Worm (Caenorhabditis elegans) whole organism, L3 larva: ENCODE results near the gene C34D10.1.

Experiments used
- ZK546.5 ChIP-seq: sonication (generic microtip); optimal IDR thresholded peaks from 2 replicates; lab custom pipeline; 2017; ENCODE audit warnings: missing biosample characterization, missing genetic modification characterization
- aly-2 ChIP-seq: fragments of 150-350 bp; optimal IDR thresholded peaks from 2 replicates; lab custom pipeline; 2014; ENCODE audit warnings: missing biosample characterization, missing genetic modification characterization
- ama-1 ChIP-seq: fragments of 150-350 bp; optimal IDR thresholded peaks from 2 replicates; lab custom pipeline; 2018
- ceh-28 ChIP-seq: fragments of 150-350 bp; optimal IDR thresholded peaks from 2 replicates; lab custom pipeline; 2014; ENCODE audit warnings: missing biosample characterization, missing genetic modification reagents, missing genetic modification characterization
- ceh-82 ChIP-seq: fragments of 150-350 bp; optimal IDR thresholded peaks from 2 replicates; lab custom pipeline; 2014; ENCODE audit warnings: missing biosample characterization, missing genetic modification characterization
- daf-12 ChIP-seq: fragments of 150-350 bp; optimal IDR thresholded peaks from 2 replicates; lab custom pipeline; 2014; ENCODE audit warnings: missing biosample characterization, missing genetic modification reagents, missing genetic modification characterization
- egl-27 ChIP-seq: sonication (generic microtip); optimal IDR thresholded peaks from 4 replicates; lab custom pipeline; 2017; ENCODE audit warnings: missing biosample characterization, missing genetic modification reagents, missing genetic modification characterization
- egl-5 ChIP-seq: fragments of 150-350 bp; optimal IDR thresholded peaks from 2 replicates; lab custom pipeline; 2017; ENCODE audit warnings: missing biosample characterization, missing genetic modification reagents, missing genetic modification characterization, inconsistent platforms
- elt-2 ChIP-seq: sonication (generic microtip); optimal IDR thresholded peaks from 2 replicates; lab custom pipeline; 2016; ENCODE audit warnings: missing genetic modification reagents, mild to moderate bottlenecking, missing genetic modification characterization, missing compliant biosample characterization
- eor-1 ChIP-seq, 2 experiments: fragments of 150-350 bp; optimal IDR thresholded peaks; 2 replicates each; lab custom pipeline; 2014 to 2018; ENCODE audit warnings: missing biosample characterization in 2 of 2, missing genetic modification characterization in 2 of 2
- fkh-10 ChIP-seq: sonication (generic microtip); optimal IDR thresholded peaks from 2 replicates; lab custom pipeline; 2017; ENCODE audit warnings: missing biosample characterization, missing genetic modification reagents, missing genetic modification characterization
- fkh-2 ChIP-seq: fragments of 150-350 bp; optimal IDR thresholded peaks from 2 replicates; lab custom pipeline; 2014; ENCODE audit warnings: missing biosample characterization, missing genetic modification reagents, missing genetic modification characterization
- hmg-11 ChIP-seq: sonication (generic microtip); optimal IDR thresholded peaks from 2 replicates; lab custom pipeline; 2016; ENCODE audit warnings: missing genetic modification characterization, missing compliant biosample characterization
- jun-1 ChIP-seq: fragments of 150-350 bp; optimal IDR thresholded peaks from 2 replicates; lab custom pipeline; 2014; ENCODE audit warnings: missing biosample characterization, missing genetic modification reagents, missing genetic modification characterization
- lin-15B ChIP-seq: fragments of 150-350 bp; optimal IDR thresholded peaks from 2 replicates; lab custom pipeline; 2014; ENCODE audit warnings: missing biosample characterization, missing genetic modification characterization
- lin-39 ChIP-seq: fragments of 150-350 bp; optimal IDR thresholded peaks from 2 replicates; lab custom pipeline; 2018; ENCODE audit warnings: missing biosample characterization, missing genetic modification reagents, missing genetic modification characterization
- lsy-12 ChIP-seq: sonication (generic microtip); optimal IDR thresholded peaks from 2 replicates; lab custom pipeline; 2016; ENCODE audit warnings: mild to moderate bottlenecking, missing genetic modification characterization, missing compliant biosample characterization
- mml-1 ChIP-seq: fragments of 150-350 bp; sonication (generic microtip); optimal IDR thresholded peaks from 3 replicates; lab custom pipeline; 2014; ENCODE audit warnings: missing biosample characterization, missing genetic modification characterization
- nfya-1 ChIP-seq: sonication (generic microtip); optimal IDR thresholded peaks from 2 replicates; lab custom pipeline; 2017; ENCODE audit warnings: missing genetic modification characterization, mild to moderate bottlenecking, missing compliant biosample characterization, antibody characterized with exemption, moderate library complexity; ENCODE audit not compliant: insufficient read depth
- nhr-11 ChIP-seq: fragments of 150-350 bp; optimal IDR thresholded peaks from 2 replicates; lab custom pipeline; 2014; ENCODE audit warnings: missing biosample characterization, missing genetic modification characterization
- nhr-12 ChIP-seq: fragments of 150-350 bp; optimal IDR thresholded peaks from 2 replicates; lab custom pipeline; 2014; ENCODE audit warnings: missing biosample characterization, missing genetic modification characterization
- nhr-23 ChIP-seq: fragments of 150-350 bp; optimal IDR thresholded peaks from 2 replicates; lab custom pipeline; 2014; ENCODE audit warnings: missing biosample characterization, missing genetic modification reagents, missing genetic modification characterization
- nhr-237 ChIP-seq: fragments of 150-350 bp; optimal IDR thresholded peaks from 2 replicates; lab custom pipeline; 2014; ENCODE audit warnings: missing biosample characterization, missing genetic modification characterization
- nhr-25 ChIP-seq: sonication (generic microtip); optimal IDR thresholded peaks from 2 replicates; lab custom pipeline; 2017; ENCODE audit warnings: missing biosample characterization, missing genetic modification characterization
- nhr-67 ChIP-seq: fragments of 150-350 bp; optimal IDR thresholded peaks from 2 replicates; lab custom pipeline; 2014; ENCODE audit warnings: missing biosample characterization, missing genetic modification characterization
- nhr-77 ChIP-seq: fragments of 150-350 bp; optimal IDR thresholded peaks from 2 replicates; lab custom pipeline; 2014; ENCODE audit warnings: missing biosample characterization, missing genetic modification characterization
- pha-4 ChIP-seq: fragments of 150-350 bp; optimal IDR thresholded peaks from 2 replicates; lab custom pipeline; 2014; ENCODE audit warnings: missing biosample characterization, missing genetic modification reagents, missing genetic modification characterization
- pqm-1 ChIP-seq: fragments of 150-350 bp; optimal IDR thresholded peaks from 2 replicates; lab custom pipeline; 2017; ENCODE audit warnings: missing biosample characterization, missing genetic modification characterization, inconsistent platforms
- sea-2 ChIP-seq: fragments of 150-350 bp; sonication (generic microtip); optimal IDR thresholded peaks from 4 replicates; lab custom pipeline; 2014; ENCODE audit warnings: missing biosample characterization, missing genetic modification reagents, missing genetic modification characterization
- skn-1 ChIP-seq: fragments of 150-350 bp; optimal IDR thresholded peaks from 2 replicates; lab custom pipeline; 2014; ENCODE audit warnings: missing biosample characterization, missing genetic modification characterization
- unc-39 ChIP-seq: sonication (generic microtip); optimal IDR thresholded peaks from 4 replicates; lab custom pipeline; 2017; ENCODE audit warnings: missing biosample characterization, missing genetic modification characterization
- ztf-11 ChIP-seq: fragments of 150-350 bp; optimal IDR thresholded peaks from 2 replicates; lab custom pipeline; 2014; ENCODE audit warnings: missing biosample characterization, missing genetic modification characterization
- ztf-4 ChIP-seq: fragments of 150-350 bp; optimal IDR thresholded peaks from 2 replicates; lab custom pipeline; 2014; ENCODE audit warnings: missing biosample characterization, missing genetic modification characterization

C34D10.1 gene

DNA sequence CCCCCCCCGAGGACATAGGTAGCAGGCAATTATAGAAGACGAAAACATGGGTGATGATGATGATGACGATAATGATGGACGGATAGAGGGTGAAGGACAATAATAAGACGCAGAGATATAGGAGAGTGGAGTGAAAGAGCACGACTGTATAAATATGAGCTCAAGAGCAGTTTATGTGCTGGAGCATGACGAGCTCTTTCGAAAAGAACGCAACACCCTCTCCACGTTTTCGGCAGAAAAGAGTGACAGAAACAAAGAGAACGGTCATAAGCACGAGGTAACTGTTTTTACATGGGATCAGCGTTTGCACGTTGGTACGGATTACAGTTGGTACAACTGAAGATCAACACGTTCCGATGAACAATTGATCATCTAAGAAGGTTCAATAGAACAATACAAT is 30.3 kb upstream of the C34D10.1 start:
- TF ChIP-seq ceh-28 (tag; lab: Kevin White, UChicago) (no peak), egl-5 (tag; lab: Kevin White, UChicago) (no peak), ama-1 (lab: Kevin White, UChicago) (no peak), nhr-23 (tag; lab: Kevin White, UChicago) (no peak), mml-1 (tag; lab: Kevin White, UChicago) (no peak), ceh-82 (no peak), nhr-12 (no peak), skn-1 (no peak)

DNA sequence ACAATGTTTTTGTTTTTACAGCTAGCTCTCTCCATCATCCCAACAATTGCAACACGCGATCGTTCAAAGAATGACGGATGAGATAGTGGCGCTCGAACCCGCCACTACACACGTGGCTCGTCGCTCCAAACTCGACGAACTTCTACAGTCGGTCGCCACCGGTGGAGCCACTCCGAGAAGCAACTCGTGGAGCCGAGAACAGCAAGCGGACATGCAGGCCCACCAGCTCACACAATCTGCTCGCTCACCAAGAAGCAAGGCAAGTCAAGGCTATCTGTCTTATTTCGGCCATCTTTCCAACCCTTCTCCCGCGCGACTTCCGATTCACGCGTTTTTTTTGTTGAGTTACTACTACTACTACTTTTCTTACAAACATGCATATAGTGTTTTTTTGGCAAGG is 25.6 kb upstream of the C34D10.1 start, which contains the start of the genes F45E1.1 and F45E1.2:
Gene F45E1.1 (plus strand): TSS at position 20 of the 400 bp plus-strand sequence.
Gene F45E1.2 (plus strand): TSS at position 71 of the 400 bp plus-strand sequence.
- no peak for TF ChIP-seq nhr-237 (tag; lab: Kevin White, UChicago)
- TF ChIP-seq fkh-10 (GFP tag; lab: Kevin White, UChicago): no peak
- peak; percentile 67 for TF ChIP-seq lin-39 (tag; lab: Kevin White, UChicago)
- no peak for TF ChIP-seq lsy-12

DNA sequence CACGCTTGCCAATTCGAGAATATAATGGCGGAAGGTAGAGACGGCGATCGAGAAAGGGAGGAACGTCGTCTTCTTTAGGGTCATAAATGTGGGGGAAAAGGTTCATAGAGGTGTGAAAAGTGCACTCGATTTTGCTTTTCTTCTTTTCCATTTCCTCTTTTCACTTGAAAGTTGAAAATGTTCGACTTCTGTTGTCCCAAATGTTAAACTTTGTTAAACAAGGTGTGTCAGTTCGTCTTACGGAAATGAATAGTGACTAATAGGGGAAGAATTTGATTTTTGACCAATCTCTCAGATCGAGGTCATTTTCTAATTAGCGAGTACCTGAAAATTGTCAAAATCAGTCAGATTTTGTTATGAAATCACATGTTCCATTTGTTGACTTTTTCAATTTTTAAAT is 24.4 kb upstream of the C34D10.1 start:
- TF ChIP-seq nhr-12: no peak
- TF ChIP-seq nhr-23 (tag; lab: Kevin White, UChicago): no peak
- TF ChIP-seq nhr-11 (tag; lab: Kevin White, UChicago): no peak
- TF ChIP-seq pqm-1: no peak

DNA sequence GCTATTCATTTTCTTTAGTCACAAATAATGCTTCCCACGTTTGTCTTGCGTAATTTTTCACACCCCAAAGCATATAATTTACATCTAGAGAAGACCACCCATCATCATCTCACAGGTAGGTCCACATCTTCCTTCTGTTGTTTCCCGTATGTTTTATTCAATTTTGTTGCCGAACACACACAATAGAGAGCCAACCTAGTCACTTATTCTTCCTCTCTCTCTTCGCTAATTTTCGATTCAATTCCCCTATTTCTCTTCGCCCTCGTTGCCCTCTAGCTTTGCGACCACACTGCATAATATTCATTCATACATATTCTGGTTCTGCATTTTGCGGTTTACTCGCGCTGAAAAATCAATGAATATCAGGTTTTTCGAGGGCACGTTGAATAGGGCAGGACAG is 23.3 kb upstream of the C34D10.1 start:
- TF ChIP-seq ceh-28 (tag; lab: Kevin White, UChicago) (no peak), nhr-77 (tag; lab: Kevin White, UChicago) (no peak), pha-4 (tag; lab: Kevin White, UChicago) (no peak), daf-12 (tag; lab: Kevin White, UChicago) (no peak), skn-1 (no peak), nfya-1 (tag; lab: Kevin White, UChicago) (no peak), ztf-4 (tag; lab: Kevin White, UChicago) (no peak), eor-1 (tag; optimal IDR thresholded peaks at IDR 0.05; lab: Kevin White, UChicago) (no peak), nhr-25 (tag; lab: Kevin White, UChicago) (no peak)

DNA sequence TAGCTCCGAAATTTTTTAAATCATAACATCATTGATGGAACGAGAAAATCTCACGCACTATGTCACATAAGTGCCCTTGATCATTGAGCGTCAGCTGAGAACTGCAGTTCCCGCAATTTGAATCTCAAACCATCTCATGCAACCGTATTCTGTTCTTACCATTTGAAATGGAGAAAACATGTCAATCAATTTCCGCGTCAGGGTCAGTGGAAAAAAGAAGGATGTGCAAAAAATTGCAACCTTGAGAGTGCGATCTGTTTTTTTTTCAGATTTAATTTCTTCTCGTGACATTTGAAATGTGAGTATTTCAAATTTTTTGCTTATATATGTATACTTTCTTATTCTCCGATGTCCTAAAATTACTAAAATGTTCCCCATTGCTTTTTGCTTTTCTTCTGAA is 18.6 kb upstream of the C34D10.1 start:
- TF ChIP-seq sea-2 (GFP tag; lab: Kevin White, UChicago) (no peak), hmg-11 (tag; lab: Kevin White, UChicago) (no peak), nhr-25 (tag; lab: Kevin White, UChicago) (peak; percentile 60), nhr-23 (tag; lab: Kevin White, UChicago) (peak; percentile 11)

DNA sequence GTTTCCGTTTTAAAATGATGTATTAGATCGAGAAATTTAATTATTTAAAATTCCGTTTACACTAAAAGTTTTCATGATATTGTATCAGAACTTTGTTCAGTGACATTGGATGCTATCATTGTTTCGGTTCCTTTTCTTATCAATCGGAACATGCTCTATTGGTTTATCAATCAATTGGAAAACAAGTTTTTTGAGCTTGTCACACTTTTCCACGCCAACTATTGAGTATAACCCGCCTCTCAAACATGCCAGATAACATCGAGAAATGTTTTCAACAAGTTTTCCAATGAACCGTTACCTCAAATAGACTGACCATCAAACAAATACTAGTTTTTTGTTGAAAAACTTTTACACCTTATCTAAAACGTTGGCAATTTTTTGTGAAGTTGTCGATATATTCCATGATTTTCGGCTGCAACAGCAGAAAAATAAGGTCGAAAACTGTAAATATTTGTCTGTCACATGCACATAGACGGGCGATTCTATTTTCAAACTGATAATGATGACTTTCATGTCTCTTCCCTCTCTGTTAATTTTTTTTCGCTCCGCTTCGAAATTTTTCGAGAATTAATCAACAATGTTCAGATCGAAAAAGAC is 14.8 kb upstream of the C34D10.1 start, which contains the start of gene unk-1:
Gene unk-1 (plus strand): TSS at position 577 of the 597 bp plus-strand sequence.
- TF ChIP-seq skn-1: peak; percentile 19
- peak; percentile 34 for TF ChIP-seq ceh-28 (tag; lab: Kevin White, UChicago)
- TF ChIP-seq elt-2 (tag; lab: Kevin White, UChicago): peak; percentile 91
- no peak for TF ChIP-seq mml-1 (tag; lab: Kevin White, UChicago)
- TF ChIP-seq egl-27: no peak
- no peak for TF ChIP-seq ztf-4 (tag; lab: Kevin White, UChicago)
- no peak for TF ChIP-seq egl-5 (tag; lab: Kevin White, UChicago)
- no peak for TF ChIP-seq ama-1 (lab: Kevin White, UChicago)
- TF ChIP-seq lin-15B (tag; lab: Kevin White, UChicago): no peak
- no peak for TF ChIP-seq ZK546.5
- no peak for TF ChIP-seq lsy-12
- no peak for TF ChIP-seq sea-2 (GFP tag; lab: Kevin White, UChicago)
- no peak for TF ChIP-seq ztf-11 (tag; lab: Kevin White, UChicago)
- TF ChIP-seq fkh-2 (tag; lab: Kevin White, UChicago): no peak
- TF ChIP-seq pha-4 (tag; lab: Kevin White, UChicago): peak; percentile 47
- TF ChIP-seq jun-1: peak; percentile 35
- no peak for TF ChIP-seq eor-1 (tag; optimal IDR thresholded peaks at IDR 0.05; lab: Kevin White, UChicago)
- TF ChIP-seq pqm-1: peak; percentile 43
- no peak for TF ChIP-seq unc-39
- no peak for TF ChIP-seq nhr-67 (tag; lab: Kevin White, UChicago)
- no peak for TF ChIP-seq aly-2 (tag; lab: Kevin White, UChicago)
- no peak for TF ChIP-seq lin-39 (tag; lab: Kevin White, UChicago)
